Worm (Caenorhabditis elegans): ENCODE results near the gene F23D12.11.

ce11 chrX:14435648-14436155 lies 11.2 kb upstream of the F23D12.11 start:
- TF ChIP-seq nhr-76 (tag; optimal IDR thresholded peaks at IDR 0.05) = no peak
- TF ChIP-seq drap-1 (GFP tag; optimal IDR thresholded peaks at IDR 0.05) = no peak
- no peak for TF ChIP-seq ces-1 (GFP tag; optimal IDR thresholded peaks at IDR 0.05)
- no peak for TF ChIP-seq lsy-2 (tag; optimal IDR thresholded peaks at IDR 0.05)
- no peak for TF ChIP-seq elt-3 (tag; optimal IDR thresholded peaks at IDR 0.05)
- TF ChIP-seq unc-62 (GFP tag; optimal IDR thresholded peaks at IDR 0.05) = no peak
- no peak for TF ChIP-seq mab-5 (tag; optimal IDR thresholded peaks at IDR 0.05)
- no peak for TF ChIP-seq ztf-11 (tag; optimal IDR thresholded peaks at IDR 0.05)
